Fruit fly (Drosophila melanogaster): ENCODE measurements around the gene Nepl12.

DNA sequence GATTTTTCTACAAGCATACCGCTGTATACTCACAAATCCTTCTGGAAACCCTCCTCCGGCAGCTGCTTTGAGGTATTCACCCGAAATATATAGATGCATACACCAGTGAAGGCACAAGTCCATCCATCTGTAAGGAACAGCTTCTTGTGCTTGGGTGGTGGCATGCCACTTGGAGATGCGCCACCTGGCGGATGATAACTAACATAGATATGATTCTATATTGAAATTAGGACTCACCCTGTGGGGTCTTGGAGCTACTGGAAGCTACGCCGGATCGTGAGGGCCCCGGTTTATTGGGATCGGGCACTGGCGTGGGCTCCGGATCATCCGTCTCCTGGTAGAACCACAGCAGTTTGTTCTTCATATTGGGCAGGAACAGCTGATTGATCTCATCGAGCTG is 2.1 kb upstream of the Nepl12 start:
- TF ChIP-seq CG32121 (GFP tag; IDR thresholded peaks at IDR 0.05) (no peak), rn (GFP tag; IDR thresholded peaks at IDR 0.05) (no peak), CG9948 (tag; optimal IDR thresholded peaks at IDR 0.05) (no peak), EcR (GFP tag; optimal IDR thresholded peaks at IDR 0.05) (no peak), CG12605 (GFP tag; IDR thresholded peaks at IDR 0.05) (no peak), CG8301 (tag; optimal IDR thresholded peaks at IDR 0.05) (no peak), CG4496 (GFP tag; IDR thresholded peaks at IDR 0.05) (no peak), Snoo (tag; optimal IDR thresholded peaks at IDR 0.05) (no peak), Pif1A (GFP tag; optimal IDR thresholded peaks at IDR 0.05) (no peak), D1 (tag; optimal IDR thresholded peaks at IDR 0.05) (no peak), CG17806 (tag; optimal IDR thresholded peaks at IDR 0.05) (no peak), CG34367 (tag; optimal IDR thresholded peaks at IDR 0.05) (no peak)
